Worm (Caenorhabditis elegans): ENCODE data around the gene F44G4.5.

F44G4.5 gene

ce11 chrII:8987962-8988361 lies 12.3 kb downstream of the F44G4.5 start, which contains the start of gene C18E9.8:
Gene C18E9.8, minus strand, starts transcription at chrII:8988062.
- no peak for TF ChIP-seq dao-5 (tag; optimal IDR thresholded peaks at IDR 0.05)
- no peak for TF ChIP-seq W03F9.2 (tag; optimal IDR thresholded peaks at IDR 0.05)
- no peak for TF ChIP-seq him-1 (tag; optimal IDR thresholded peaks at IDR 0.05)

ce11 chrII:8982683-8983082 lies 17.5 kb downstream of the F44G4.5 start, which contains the start of gene C18E9.7:
Gene C18E9.7, minus strand, starts transcription at chrII:8982783.
- no peak for TF ChIP-seq dao-5 (tag; optimal IDR thresholded peaks at IDR 0.05)
- no peak for TF ChIP-seq W03F9.2 (tag; optimal IDR thresholded peaks at IDR 0.05)
- no peak for TF ChIP-seq him-1 (tag; optimal IDR thresholded peaks at IDR 0.05)

DNA sequence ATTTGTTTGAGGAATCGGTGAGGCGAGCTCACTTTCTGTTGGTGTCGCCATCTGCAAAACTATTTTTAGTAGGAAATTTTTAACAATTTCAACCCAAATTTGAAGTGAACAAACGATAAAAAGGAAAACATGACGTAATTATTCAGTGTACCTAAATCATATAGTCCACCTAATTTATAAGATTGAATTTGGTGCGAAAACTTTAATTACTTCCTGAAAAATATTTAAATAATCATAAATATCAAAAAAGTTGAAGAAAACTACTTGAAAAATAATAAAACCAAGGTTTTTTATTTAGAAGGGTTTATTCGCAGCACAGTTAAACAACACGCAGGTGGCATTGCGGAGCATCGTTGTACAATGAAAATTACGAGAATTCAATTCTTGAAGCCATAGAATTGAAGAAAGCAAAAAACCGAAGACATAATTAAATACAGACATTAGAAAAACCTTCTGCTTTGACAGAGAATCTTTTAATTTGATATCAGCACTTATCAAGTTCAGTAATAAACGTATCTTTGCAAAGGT lies 26.7 kb downstream of the F44G4.5 start, which contains the start of gene tomm-40:
TSS of gene tomm-40 (minus strand) at position 51 of the 528 bp plus-strand sequence.
- TF ChIP-seq dao-5 (tag; optimal IDR thresholded peaks at IDR 0.05) (no peak), him-1 (tag; optimal IDR thresholded peaks at IDR 0.05) (no peak), W03F9.2 (tag; optimal IDR thresholded peaks at IDR 0.05) (no peak)

DNA sequence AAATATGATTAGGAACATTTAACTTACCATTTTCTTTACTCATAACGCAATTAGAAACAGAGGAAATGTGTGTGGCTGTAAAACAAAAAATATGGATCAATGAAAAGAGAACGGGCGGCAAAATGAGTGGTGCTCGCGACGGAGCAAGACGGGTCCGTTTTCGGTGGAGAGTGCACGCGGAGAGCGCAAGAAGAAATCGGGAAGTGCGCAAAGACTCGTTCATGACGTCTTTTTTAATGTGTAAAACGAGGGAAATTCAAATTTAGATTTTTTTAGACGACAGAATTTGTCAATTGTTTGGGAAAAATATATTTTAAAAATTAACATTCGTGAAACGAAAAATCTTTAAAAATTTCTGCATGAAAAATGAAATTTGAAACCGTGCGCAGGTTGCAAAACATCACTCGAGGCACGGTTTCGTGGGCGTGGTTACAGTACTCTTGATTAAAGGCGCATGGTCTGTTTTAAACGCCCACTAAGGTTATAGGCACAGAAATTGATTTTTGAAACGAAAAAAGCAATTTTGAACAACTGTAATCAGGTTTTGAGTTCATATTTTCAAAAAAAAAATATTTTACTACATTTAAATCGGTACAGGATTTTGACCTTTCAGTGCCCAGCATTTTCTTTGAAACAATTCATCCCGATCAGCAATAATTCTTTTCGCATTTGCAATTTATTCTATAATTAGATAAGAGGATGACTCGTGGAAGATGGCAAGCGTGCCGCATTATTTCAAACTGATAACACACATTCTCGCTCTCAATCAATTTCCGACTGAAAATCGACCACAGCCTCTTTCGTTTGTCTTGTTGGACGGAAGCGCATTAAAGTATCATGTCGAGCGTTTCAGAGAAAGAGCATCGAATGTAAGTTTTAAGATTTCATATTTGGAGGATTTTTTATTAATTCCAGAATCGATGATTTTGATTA lies 30.7 kb downstream of the F44G4.5 start, which contains the start of the genes szy-20 and C18E9.5:
TSS of gene szy-20 (minus strand) at position 83 of the 933 bp plus-strand sequence.
TSS of gene C18E9.5 (plus strand) at position 730 of the 933 bp plus-strand sequence.
- peak; percentile 64 for TF ChIP-seq W03F9.2 (tag; optimal IDR thresholded peaks at IDR 0.05)
- TF ChIP-seq dao-5 (tag; optimal IDR thresholded peaks at IDR 0.05), result no peak
- TF ChIP-seq him-1 (tag; optimal IDR thresholded peaks at IDR 0.05), result peak; percentile 75

DNA sequence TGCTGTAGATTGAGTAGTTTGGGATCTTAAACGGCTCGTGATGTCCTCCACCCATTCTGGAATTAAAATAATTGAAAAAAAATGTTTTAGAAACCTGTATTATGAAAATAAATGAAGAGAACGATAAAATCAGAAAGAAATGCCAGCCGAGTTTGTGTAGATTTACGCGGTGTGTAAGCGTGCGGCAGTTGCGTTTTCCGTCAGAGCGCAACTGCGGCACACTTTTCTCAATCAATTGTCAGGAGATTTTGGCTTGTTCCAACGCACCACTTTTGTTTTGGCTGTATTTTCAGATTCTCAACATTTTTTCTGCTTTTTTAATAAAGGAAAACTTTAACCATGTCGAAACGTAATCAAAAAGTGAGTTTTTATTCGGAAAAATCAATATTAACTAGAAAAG lies 35.4 kb downstream of the F44G4.5 start, which contains the start of the genes ndub-3 and C18E9.2:
TSS of gene ndub-3 (minus strand) at position 56 of the 400 bp plus-strand sequence.
TSS of gene C18E9.2 (plus strand) at position 172 of the 400 bp plus-strand sequence.
- TF ChIP-seq dao-5 (tag; optimal IDR thresholded peaks at IDR 0.05) (no peak), him-1 (tag; optimal IDR thresholded peaks at IDR 0.05) (no peak), W03F9.2 (tag; optimal IDR thresholded peaks at IDR 0.05) (no peak)

ce11 chrII:8964049-8964448 lies 36.2 kb downstream of the F44G4.5 start, which contains the start of gene sftd-3:
Gene sftd-3, minus strand, starts transcription at chrII:8964149.
- no peak for TF ChIP-seq him-1 (tag; optimal IDR thresholded peaks at IDR 0.05)
- no peak for TF ChIP-seq dao-5 (tag; optimal IDR thresholded peaks at IDR 0.05)
- no peak for TF ChIP-seq W03F9.2 (tag; optimal IDR thresholded peaks at IDR 0.05)

DNA sequence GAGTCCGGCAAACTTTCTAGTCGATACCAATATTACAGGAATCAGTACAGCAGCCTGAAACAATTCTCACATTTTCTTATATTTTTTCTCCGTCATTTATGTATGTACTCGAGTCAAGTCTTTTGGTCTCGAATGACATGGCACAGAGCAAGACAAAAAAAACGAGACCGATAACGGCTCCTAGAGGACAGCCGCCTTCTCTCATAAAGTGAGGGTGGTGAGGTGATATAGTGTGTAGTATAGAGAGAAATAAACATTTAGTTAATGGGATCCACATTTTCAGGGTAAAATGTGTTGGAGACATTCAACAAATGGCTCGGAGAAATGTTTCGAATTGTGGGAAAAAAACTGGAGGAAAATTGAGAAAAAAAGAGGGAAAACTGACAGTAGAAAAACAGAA lies 38.0 kb downstream of the F44G4.5 start:
- TF ChIP-seq him-1 (tag; optimal IDR thresholded peaks at IDR 0.05) (peak; percentile 9), dao-5 (tag; optimal IDR thresholded peaks at IDR 0.05) (no peak), W03F9.2 (tag; optimal IDR thresholded peaks at IDR 0.05) (no peak)

ce11 chrII:8961450-8961849 lies 38.8 kb downstream of the F44G4.5 start:
- no peak for TF ChIP-seq dao-5 (tag; optimal IDR thresholded peaks at IDR 0.05)
- TF ChIP-seq W03F9.2 (tag; optimal IDR thresholded peaks at IDR 0.05), result no peak
- no peak for TF ChIP-seq him-1 (tag; optimal IDR thresholded peaks at IDR 0.05)

ce11 chrII:8960414-8960813 lies 39.8 kb downstream of the F44G4.5 start, which contains the start of gene cal-2:
Gene cal-2, plus strand, starts transcription at chrII:8960714.
- no peak for TF ChIP-seq W03F9.2 (tag; optimal IDR thresholded peaks at IDR 0.05)
- no peak for TF ChIP-seq him-1 (tag; optimal IDR thresholded peaks at IDR 0.05)
- no peak for TF ChIP-seq dao-5 (tag; optimal IDR thresholded peaks at IDR 0.05)

- TF ChIP-seq dao-5 (tag; optimal IDR thresholded peaks at IDR 0.05) (no peak), him-1 (tag; optimal IDR thresholded peaks at IDR 0.05) (no peak), W03F9.2 (tag; optimal IDR thresholded peaks at IDR 0.05) (no peak)
These were observed 41.1 kb downstream of the F44G4.5 start for ce11 chrII:8959081-8959480.

DNA sequence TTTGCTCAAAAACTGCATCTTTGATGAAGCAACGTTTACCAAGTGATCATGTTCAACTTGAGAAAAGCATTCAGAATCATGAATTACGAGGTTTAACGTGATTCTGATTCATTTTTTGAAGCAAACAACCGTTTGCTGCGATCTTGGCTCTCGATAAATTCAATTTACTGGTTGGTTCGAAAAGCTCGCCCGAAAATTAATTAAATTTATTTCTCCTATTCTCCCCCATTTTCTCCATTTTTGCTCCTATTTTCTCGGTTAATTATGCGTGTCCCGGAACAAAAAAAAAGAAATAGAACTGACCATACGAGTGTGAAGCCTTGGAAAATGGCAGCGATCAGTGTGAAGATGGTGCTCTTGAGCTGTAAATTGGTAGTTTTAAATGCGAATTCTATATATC lies 43.3 kb downstream of the F44G4.5 start:
- no peak for TF ChIP-seq W03F9.2 (tag; optimal IDR thresholded peaks at IDR 0.05)
- TF ChIP-seq him-1 (tag; optimal IDR thresholded peaks at IDR 0.05), result no peak
- no peak for TF ChIP-seq dao-5 (tag; optimal IDR thresholded peaks at IDR 0.05)

ce11 chrII:8953703-8954102 lies 46.5 kb downstream of the F44G4.5 start:
- TF ChIP-seq him-1 (tag; optimal IDR thresholded peaks at IDR 0.05) (no peak), W03F9.2 (tag; optimal IDR thresholded peaks at IDR 0.05) (no peak), dao-5 (tag; optimal IDR thresholded peaks at IDR 0.05) (no peak)

DNA sequence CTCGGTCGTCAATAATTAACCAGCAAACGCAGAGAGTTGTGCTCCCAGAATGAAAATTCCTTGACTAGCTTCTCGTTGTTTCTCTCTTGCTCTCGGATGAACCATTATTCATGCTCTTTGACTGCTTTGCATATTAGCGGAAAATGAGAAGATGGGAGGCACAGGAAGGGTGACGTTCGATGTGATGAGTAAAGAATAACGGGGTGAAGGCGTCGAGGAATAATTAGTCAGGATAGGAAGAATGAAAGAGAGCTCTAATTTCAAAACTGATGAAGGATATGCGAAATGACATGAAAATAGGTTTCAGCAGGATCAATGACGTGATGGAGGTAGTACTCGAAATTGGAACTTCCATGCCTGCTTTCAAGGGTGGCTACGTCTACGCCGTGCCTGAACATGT lies 49.0 kb downstream of the F44G4.5 start:
- TF ChIP-seq dao-5 (tag; optimal IDR thresholded peaks at IDR 0.05) (no peak), W03F9.2 (tag; optimal IDR thresholded peaks at IDR 0.05) (no peak), him-1 (tag; optimal IDR thresholded peaks at IDR 0.05) (no peak)
